Fruit fly (Drosophila melanogaster): Measurements from ENCODE around the gene Bka.

- TF ChIP-seq CG17806 (tag; optimal IDR thresholded peaks at IDR 0.05) (peak; percentile 89), rn (GFP tag; IDR thresholded peaks at IDR 0.05) (peak; percentile 66; the same call in 1 of the 2 replicates), EcR (GFP tag; optimal IDR thresholded peaks at IDR 0.05) (peak; percentile 81), Snoo (tag; optimal IDR thresholded peaks at IDR 0.05) (peak; percentile 98), CG8301 (tag; optimal IDR thresholded peaks at IDR 0.05) (peak; percentile 96), CG8159 (tag; optimal IDR thresholded peaks at IDR 0.05) (peak; percentile 93), CG32121 (GFP tag; IDR thresholded peaks at IDR 0.05) (peak; percentile 96), Pif1B (GFP tag; optimal IDR thresholded peaks at IDR 0.05) (peak; percentile 99), CG4496 (GFP tag; IDR thresholded peaks at IDR 0.05) (peak; percentile 92), Ets98B (GFP tag; IDR thresholded peaks at IDR 0.05) (peak; percentile 91), CG12605 (GFP tag; IDR thresholded peaks at IDR 0.05) (peak; percentile 97), CG9948 (tag; optimal IDR thresholded peaks at IDR 0.05) (peak; percentile 77), gl (tag; optimal IDR thresholded peaks at IDR 0.05) (peak; percentile 100), D1 (tag; optimal IDR thresholded peaks at IDR 0.05) (peak; percentile 54)
These were observed 20.1 kb downstream of the Bka start, which contains the start of gene yip2 for dm6 chr2L:9915011-9915850.

All from whole organism, pupa.